Fruit fly (Drosophila melanogaster) whole organism, pupa: ENCODE results near the gene kkv.

Experiments used
- CG10348 ChIP-seq: fragments of 200-800 bp; sonication (Bioruptor generic); IDR thresholded peaks from 2 replicates; pipeline ENCODE4 v1.3.6; 2022; ENCODE audit warnings: missing biosample characterization, missing genetic modification characterization
- CG12605 ChIP-seq: fragments of 200-800 bp; sonication (Bioruptor generic); IDR thresholded peaks from 2 replicates; pipeline ENCODE4 v1.3.6; 2022; ENCODE audit warnings: missing biosample characterization, missing genetic modification characterization
- CG13204 ChIP-seq: fragments of 200-800 bp; sonication (Bioruptor generic); optimal IDR thresholded peaks from 2 replicates; lab custom pipeline; 2018; ENCODE audit warnings: missing biosample characterization, mild to moderate bottlenecking, missing genetic modification characterization, moderate library complexity
- CG14655 ChIP-seq: fragments of 200-800 bp; sonication (Bioruptor generic); optimal IDR thresholded peaks from 3 replicates; lab custom pipeline; 2017; ENCODE audit warnings: mild to moderate bottlenecking, missing biosample characterization, missing genetic modification reagents, missing genetic modification characterization
- CG15710 ChIP-seq: fragments of 200-800 bp; sonication (Bioruptor generic); optimal IDR thresholded peaks from 2 replicates; lab custom pipeline; 2018; ENCODE audit warnings: missing biosample characterization, mild to moderate bottlenecking, missing genetic modification characterization, moderate library complexity
- CG17806 ChIP-seq: fragments of 200-800 bp; sonication (Bioruptor generic); optimal IDR thresholded peaks from 2 replicates; lab custom pipeline; 2018; ENCODE audit warnings: missing biosample characterization, mild to moderate bottlenecking, missing genetic modification characterization, moderate library complexity
- CG32121 ChIP-seq: fragments of 200-800 bp; sonication (Bioruptor generic); IDR thresholded peaks from 2 replicates; pipeline ENCODE4 v1.3.6; 2022; ENCODE audit warnings: missing biosample characterization, missing genetic modification characterization
- CG34367 ChIP-seq: fragments of 200-800 bp; sonication (Bioruptor generic); optimal IDR thresholded peaks from 2 replicates; lab custom pipeline; 2018; ENCODE audit warnings: missing biosample characterization, mild to moderate bottlenecking, missing genetic modification characterization
- CG4496 ChIP-seq: fragments of 200-800 bp; sonication (Bioruptor generic); IDR thresholded peaks from 3 replicates; pipeline ENCODE4 v1.3.6; 2022; ENCODE audit warnings: missing biosample characterization, missing genetic modification characterization
- CG8159 ChIP-seq: fragments of 200-800 bp; sonication (Bioruptor generic); optimal IDR thresholded peaks from 3 replicates; lab custom pipeline; 2018; ENCODE audit warnings: missing biosample characterization, mild to moderate bottlenecking, missing genetic modification characterization, moderate library complexity
- CG8301 ChIP-seq: fragments of 200-800 bp; sonication (Bioruptor generic); optimal IDR thresholded peaks from 2 replicates; lab custom pipeline; 2018; ENCODE audit warnings: missing biosample characterization, mild to moderate bottlenecking, missing genetic modification characterization
- CG9948 ChIP-seq: fragments of 200-800 bp; sonication (Bioruptor generic); optimal IDR thresholded peaks from 2 replicates; lab custom pipeline; 2018; ENCODE audit warnings: missing biosample characterization, mild to moderate bottlenecking, missing genetic modification characterization, moderate library complexity
- D1 ChIP-seq: fragments of 200-800 bp; sonication (Bioruptor generic); optimal IDR thresholded peaks from 2 replicates; lab custom pipeline; 2018; ENCODE audit warnings: missing biosample characterization, mild to moderate bottlenecking, missing genetic modification characterization, moderate library complexity
- EcR ChIP-seq: fragments of 200-800 bp; sonication (Bioruptor generic); optimal IDR thresholded peaks from 3 replicates; lab custom pipeline; 2019; ENCODE audit warnings: missing biosample characterization, missing genetic modification characterization, mild to moderate bottlenecking, moderate library complexity, missing genetic modification reagents
- Ets98B ChIP-seq: fragments of 200-800 bp; sonication (Bioruptor generic); IDR thresholded peaks from 2 replicates; pipeline ENCODE4 v1.3.6; 2022; ENCODE audit warnings: missing biosample characterization, missing genetic modification characterization
- Pif1A ChIP-seq: fragments of 200-800 bp; sonication (Bioruptor generic); optimal IDR thresholded peaks from 3 replicates; lab custom pipeline; 2016; ENCODE audit warnings: missing biosample characterization, missing genetic modification characterization
- Pif1B ChIP-seq: fragments of 200-800 bp; sonication (Bioruptor generic); optimal IDR thresholded peaks from 3 replicates; lab custom pipeline; 2016; ENCODE audit warnings: missing biosample characterization, missing genetic modification characterization
- Snoo ChIP-seq: fragments of 200-800 bp; sonication (Bioruptor generic); optimal IDR thresholded peaks from 3 replicates; lab custom pipeline; 2017; ENCODE audit warnings: missing biosample characterization, mild to moderate bottlenecking, missing genetic modification characterization, inconsistent platforms
- fd96Ca ChIP-seq: fragments of 200-800 bp; sonication (Bioruptor generic); IDR thresholded peaks from 3 replicates; pipeline ENCODE4 v1.3.6; 2022; ENCODE audit warnings: missing biosample characterization, missing genetic modification characterization
- gl ChIP-seq: fragments of 200-800 bp; sonication (Bioruptor generic); optimal IDR thresholded peaks from 2 replicates; lab custom pipeline; 2018; ENCODE audit warnings: missing biosample characterization, mild to moderate bottlenecking, missing genetic modification characterization
- rn ChIP-seq: fragments of 200-800 bp; sonication (Bioruptor generic); IDR thresholded peaks from 2 replicates; pipeline ENCODE4 v1.3.6; 2022; ENCODE audit warnings: missing biosample characterization, missing genetic modification characterization

kkv gene

dm6 chr3R:5412987-5413386 is 20.3 kb upstream of the kkv start:
- TF ChIP-seq Snoo (tag; lab: Kevin White, UChicago) (no peak), CG8301 (peak; percentile 11), CG8159 (tag; lab: Kevin White, UChicago) (peak; percentile 36)

dm6 chr3R:5412306-5412705 is 19.6 kb upstream of the kkv start, which contains the start of gene Orco:
Gene Orco (minus strand): TSS chr3R:5412406.
- no peak for TF ChIP-seq CG4496
- TF ChIP-seq Ets98B (GFP tag; lab: Robert Waterston, UW), result no peak
- TF ChIP-seq CG15710, result no peak
- TF ChIP-seq gl (tag; lab: Kevin White, UChicago), result no peak
- no peak for TF ChIP-seq rn (GFP tag; lab: Robert Waterston, UW)
- no peak for TF ChIP-seq EcR
- TF ChIP-seq Pif1B, result no peak
- no peak for TF ChIP-seq CG32121 (GFP tag; lab: Robert Waterston, UW)
- TF ChIP-seq D1 (tag; lab: Kevin White, UChicago), result no peak
- TF ChIP-seq Pif1A (GFP tag; lab: Kevin White, UChicago), result no peak
- TF ChIP-seq CG12605 (GFP tag; lab: Robert Waterston, UW), result no peak
- no peak for TF ChIP-seq CG8159 (tag; lab: Kevin White, UChicago)
- no peak for TF ChIP-seq CG17806 (tag; lab: Kevin White, UChicago)
- TF ChIP-seq fd96Ca (GFP tag; lab: Robert Waterston, UW), result no peak
- TF ChIP-seq, all 21 proteins: peak for 0

- TF ChIP-seq CG34367 (tag; lab: Kevin White, UChicago) (no peak), Pif1A (GFP tag; lab: Kevin White, UChicago) (no peak), CG4496 (peak; percentile 54; the same call in 1 of the 3 replicates), CG12605 (GFP tag; lab: Robert Waterston, UW) (0 out of 2 replicates have a peak, but pooled peaks have one; percentile 18), Ets98B (GFP tag; lab: Robert Waterston, UW) (no peak), CG32121 (GFP tag; lab: Robert Waterston, UW) (peak; percentile 17; the same call in 1 of the 2 replicates), CG10348 (GFP tag; lab: Robert Waterston, UW) (no peak), CG13204 (no peak)
Measured at dm6 chr3R:5403963-5404362, 11.3 kb upstream of the kkv start, which contains the start of gene CG2663. Gene CG2663 (minus strand): TSS chr3R:5404135.

dm6 chr3R:5399096-5399495 is 6.4 kb upstream of the kkv start, which contains the start of gene Or83a:
Gene Or83a (minus strand): TSS chr3R:5399196.
- no peak for TF ChIP-seq CG13204
- TF ChIP-seq Ets98B (GFP tag; lab: Robert Waterston, UW), result no peak
- TF ChIP-seq CG17806 (tag; lab: Kevin White, UChicago), result no peak
- TF ChIP-seq CG9948 (tag; lab: Kevin White, UChicago), result no peak
- TF ChIP-seq CG15710, result no peak
- no peak for TF ChIP-seq EcR
- TF ChIP-seq CG8159 (tag; lab: Kevin White, UChicago), result no peak

- no peak for TF ChIP-seq CG34367 (tag; lab: Kevin White, UChicago)
- no peak for TF ChIP-seq D1 (tag; lab: Kevin White, UChicago)
- no peak for TF ChIP-seq EcR
- no peak for TF ChIP-seq Snoo (tag; lab: Kevin White, UChicago)
- no peak for TF ChIP-seq CG4496
- no peak for TF ChIP-seq Ets98B (GFP tag; lab: Robert Waterston, UW)
- no peak for TF ChIP-seq CG10348 (GFP tag; lab: Robert Waterston, UW)
- TF ChIP-seq CG8301, result no peak
- no peak for TF ChIP-seq CG9948 (tag; lab: Kevin White, UChicago)
- no peak for TF ChIP-seq CG13204
- no peak for TF ChIP-seq rn (GFP tag; lab: Robert Waterston, UW)
- no peak for TF ChIP-seq CG14655 (GFP tag; lab: Kevin White, UChicago)
- TF ChIP-seq gl (tag; lab: Kevin White, UChicago), result no peak
- TF ChIP-seq CG8159 (tag; lab: Kevin White, UChicago), result no peak
- no peak for TF ChIP-seq CG15710
- TF ChIP-seq fd96Ca (GFP tag; lab: Robert Waterston, UW), result no peak
- TF ChIP-seq CG32121 (GFP tag; lab: Robert Waterston, UW), result no peak
- TF ChIP-seq, all 21 proteins: peak for 0
Measured at dm6 chr3R:5395210-5395609, 2.5 kb upstream of the kkv start.

dm6 chr3R:5393742-5394391 is 1.2 kb upstream of the kkv start, which contains the start of gene CG1172:
Gene CG1172 (plus strand): TSS chr3R:5393922.
- TF ChIP-seq CG14655 (GFP tag; lab: Kevin White, UChicago), result no peak
- TF ChIP-seq CG34367 (tag; lab: Kevin White, UChicago), result no peak
- TF ChIP-seq CG12605 (GFP tag; lab: Robert Waterston, UW), result no peak
- TF ChIP-seq CG4496, result 0 out of 3 replicates have a peak, but pooled peaks have one; percentile 17
- TF ChIP-seq, all 21 proteins: peak for 1

- TF ChIP-seq CG8301, result peak; percentile 15
- TF ChIP-seq CG10348 (GFP tag; lab: Robert Waterston, UW), result no peak
- TF ChIP-seq CG14655 (GFP tag; lab: Kevin White, UChicago), result peak; percentile 37
- TF ChIP-seq, all 21 proteins: peak for 2
Measured at dm6 chr3R:5392033-5392432, 633 bp downstream of the kkv start.
